Worm (Caenorhabditis elegans): ENCODE results near the gene C54F6.20.

DNA sequence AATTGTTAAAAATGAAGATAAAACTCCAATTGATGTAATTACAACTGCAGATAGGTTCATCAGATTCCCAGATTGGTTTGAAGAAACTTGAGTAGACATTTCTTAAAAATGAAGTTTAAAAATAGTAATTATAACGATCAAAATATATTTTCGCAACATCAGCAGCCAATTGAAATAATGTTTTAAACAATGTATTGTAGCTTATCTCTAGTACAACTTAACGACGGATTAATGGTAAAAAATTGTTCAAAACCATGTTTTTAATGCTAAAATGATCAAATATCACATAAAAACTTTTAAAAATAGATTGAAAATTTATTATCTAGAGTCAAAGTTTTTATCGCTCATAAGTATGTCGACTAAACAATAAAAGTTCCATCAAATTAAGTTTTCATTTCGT lies 29.4 kb upstream of the C54F6.20 start, which contains the start of gene srbc-11:
- TF ChIP-seq lin-13 (tag; optimal IDR thresholded peaks at IDR 0.05) = no peak
- TF ChIP-seq lsy-2 (tag; optimal IDR thresholded peaks at IDR 0.05) = no peak
- TF ChIP-seq nhr-28 (tag; optimal IDR thresholded peaks at IDR 0.05) = no peak
